Worm (Caenorhabditis elegans): Measurements from ENCODE around the gene F31F6.3.

The F31F6.3 gene

DNA sequence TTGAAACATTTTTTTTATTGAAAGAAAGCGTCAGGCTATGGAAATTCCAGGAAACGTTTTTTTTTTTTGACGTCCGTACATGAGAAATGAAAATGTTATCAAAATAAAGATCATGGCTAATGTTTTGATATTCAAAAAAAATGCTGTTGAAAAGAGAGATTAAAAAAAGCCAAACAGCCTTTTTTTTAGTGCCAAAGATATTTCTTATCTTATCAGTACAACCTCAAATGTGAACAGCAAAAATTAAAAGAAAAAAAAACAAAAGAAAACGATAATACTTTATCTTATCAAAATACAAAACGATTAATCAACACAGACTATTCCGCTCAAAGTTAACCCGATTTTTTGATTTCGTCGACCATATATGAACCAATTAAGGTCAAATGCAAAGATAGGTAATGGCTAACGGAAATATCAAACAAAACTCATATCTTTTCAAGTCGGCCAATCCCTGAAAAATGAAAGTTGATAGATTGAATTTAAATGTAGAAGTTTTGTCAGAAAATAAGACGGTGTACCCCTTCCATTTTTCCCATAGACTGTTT lies 34.7 kb upstream of the F31F6.3 start:
- TF ChIP-seq sem-2 (GFP tag; optimal IDR thresholded peaks at IDR 0.05) (no peak), nhr-76 (tag; optimal IDR thresholded peaks at IDR 0.05) (no peak), ceh-39 (tag; optimal IDR thresholded peaks at IDR 0.05) (no peak), mab-5 (tag; optimal IDR thresholded peaks at IDR 0.05) (no peak), ztf-11 (tag; optimal IDR thresholded peaks at IDR 0.05) (no peak), unc-62 (GFP tag; optimal IDR thresholded peaks at IDR 0.05) (no peak), blmp-1 (tag; optimal IDR thresholded peaks at IDR 0.05) (no peak), ces-1 (GFP tag; optimal IDR thresholded peaks at IDR 0.05) (no peak), ceh-83 (GFP tag; optimal IDR thresholded peaks at IDR 0.05) (no peak), elt-3 (tag; optimal IDR thresholded peaks at IDR 0.05) (no peak), tbx-8 (GFP tag; optimal IDR thresholded peaks at IDR 0.05) (no peak), zip-8 (tag; optimal IDR thresholded peaks at IDR 0.05) (no peak), flh-1 (GFP tag; optimal IDR thresholded peaks at IDR 0.05) (no peak), ham-2 (GFP tag; optimal IDR thresholded peaks at IDR 0.05) (no peak), pha-4 (tag; optimal IDR thresholded peaks at IDR 0.05) (no peak), snpc-4 (tag; optimal IDR thresholded peaks at IDR 0.05) (no peak), cnd-1 (tag; optimal IDR thresholded peaks at IDR 0.05) (no peak), bed-3 (GFP tag; optimal IDR thresholded peaks at IDR 0.05) (no peak)

DNA sequence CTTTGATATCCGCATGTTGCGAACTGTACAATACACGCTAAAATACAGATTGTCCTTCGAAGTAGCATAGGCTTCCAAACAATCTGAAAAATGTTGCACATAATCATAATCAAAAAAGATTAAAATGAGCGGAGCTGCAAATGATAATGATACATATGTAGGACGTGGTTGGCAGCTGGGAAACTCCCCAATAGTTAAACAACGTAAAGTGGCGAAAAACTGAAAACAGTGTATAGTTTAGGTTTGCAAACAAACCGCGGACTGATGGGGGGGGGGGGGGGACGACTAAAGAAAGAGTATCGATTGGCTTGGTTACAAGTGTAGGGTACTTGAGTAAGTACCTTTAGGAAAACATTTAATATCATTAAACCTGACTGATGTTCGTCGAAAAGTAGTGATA lies 32.5 kb upstream of the F31F6.3 start, which contains the start of gene hex-5:
TSS of gene hex-5 (minus strand) at position 101 of the 400 bp plus-strand sequence.
- no peak for TF ChIP-seq snpc-4 (tag; optimal IDR thresholded peaks at IDR 0.05)
- TF ChIP-seq zip-8 (tag; optimal IDR thresholded peaks at IDR 0.05) = no peak
- no peak for TF ChIP-seq mls-2 (tag; optimal IDR thresholded peaks at IDR 0.05)

DNA sequence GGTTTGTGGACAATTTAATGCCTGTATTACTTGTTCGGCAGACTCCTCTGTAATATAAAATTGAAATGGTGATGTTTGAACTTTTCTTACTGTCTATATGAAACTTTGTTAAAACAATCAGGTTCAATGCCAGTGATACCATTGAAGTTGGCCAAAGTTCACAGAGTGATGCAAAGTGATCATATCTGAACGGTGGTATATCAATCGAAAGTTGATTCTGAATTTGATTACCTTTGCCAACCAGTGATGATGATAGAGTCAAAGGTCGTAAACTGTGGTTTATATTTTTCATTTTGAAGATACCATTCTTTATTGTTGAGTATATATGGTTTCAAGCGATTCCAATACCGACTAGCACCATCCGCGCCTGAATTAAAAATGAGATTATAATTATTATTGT lies 30.8 kb upstream of the F31F6.3 start:
- TF ChIP-seq sem-2 (GFP tag; optimal IDR thresholded peaks at IDR 0.05) = no peak
- no peak for TF ChIP-seq ceh-83 (GFP tag; optimal IDR thresholded peaks at IDR 0.05)

DNA sequence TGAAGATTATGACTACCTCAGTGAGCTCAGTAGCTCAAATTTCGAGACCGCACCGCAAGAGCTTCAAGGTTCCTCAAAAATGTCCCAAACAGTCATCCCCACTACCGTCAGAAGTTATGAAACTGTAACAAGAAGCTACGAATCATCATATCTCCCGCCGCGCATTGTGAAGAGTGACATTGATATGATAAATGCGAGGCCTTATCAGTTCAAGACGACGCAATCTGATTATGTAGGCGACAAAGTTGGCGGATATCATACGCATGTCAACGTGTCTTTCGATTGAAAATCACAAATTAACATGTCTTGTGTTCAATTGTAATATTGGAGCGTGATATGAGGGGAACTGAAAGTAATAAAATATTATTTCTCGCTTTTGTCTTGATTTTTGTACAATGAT lies 27.8 kb upstream of the F31F6.3 start:
- TF ChIP-seq snpc-4 (tag; optimal IDR thresholded peaks at IDR 0.05) (no peak), elt-1 (tag; optimal IDR thresholded peaks at IDR 0.05; ENCODE audit: borderline replicate concordance, insufficient read depth) (no peak), unc-62 (GFP tag; optimal IDR thresholded peaks at IDR 0.05) (no peak), blmp-1 (tag; optimal IDR thresholded peaks at IDR 0.05) (no peak), elt-3 (tag; optimal IDR thresholded peaks at IDR 0.05) (peak; percentile 59), unc-39 (tag; optimal IDR thresholded peaks at IDR 0.05) (no peak), lsy-2 (tag; optimal IDR thresholded peaks at IDR 0.05) (no peak)

DNA sequence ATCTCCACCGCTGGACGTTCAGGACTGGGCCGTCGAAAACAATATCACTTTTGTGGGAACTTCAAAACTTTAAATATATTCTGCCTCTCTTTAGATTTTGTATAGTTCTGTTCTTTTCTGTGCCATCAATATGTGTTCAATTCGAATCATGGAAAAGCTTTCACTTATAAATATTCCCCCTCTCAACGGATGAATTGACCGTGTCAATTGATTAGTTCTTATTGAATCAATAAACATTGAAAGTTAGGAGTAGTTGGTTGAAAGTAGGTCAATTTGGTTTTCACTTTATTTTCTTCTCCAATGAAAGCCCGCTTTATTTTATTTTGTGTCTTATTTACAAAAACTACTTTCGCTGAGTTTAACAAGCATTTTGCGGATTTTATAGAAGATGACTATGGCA lies 25.5 kb upstream of the F31F6.3 start, which contains the start of gene lips-8:
TSS of gene lips-8 (plus strand) at position 301 of the 400 bp plus-strand sequence.
- TF ChIP-seq nhr-76 (tag; optimal IDR thresholded peaks at IDR 0.05) (no peak), lin-32 (GFP tag; optimal IDR thresholded peaks at IDR 0.05) (no peak), ceh-83 (GFP tag; optimal IDR thresholded peaks at IDR 0.05) (no peak), elt-1 (tag; optimal IDR thresholded peaks at IDR 0.05; ENCODE audit: borderline replicate concordance, insufficient read depth) (no peak), ztf-11 (tag; optimal IDR thresholded peaks at IDR 0.05) (no peak), hlh-1 (tag; optimal IDR thresholded peaks at IDR 0.05) (no peak), lin-13 (tag; optimal IDR thresholded peaks at IDR 0.05) (no peak), snpc-4 (tag; optimal IDR thresholded peaks at IDR 0.05) (no peak), flh-1 (GFP tag; optimal IDR thresholded peaks at IDR 0.05) (no peak), nhr-237 (tag; optimal IDR thresholded peaks at IDR 0.05) (no peak), unc-39 (tag; optimal IDR thresholded peaks at IDR 0.05) (no peak), ces-1 (GFP tag; optimal IDR thresholded peaks at IDR 0.05) (no peak), ceh-43 (GFP tag; optimal IDR thresholded peaks at IDR 0.05) (no peak), M03D4.4 (tag; optimal IDR thresholded peaks at IDR 0.05) (no peak)

DNA sequence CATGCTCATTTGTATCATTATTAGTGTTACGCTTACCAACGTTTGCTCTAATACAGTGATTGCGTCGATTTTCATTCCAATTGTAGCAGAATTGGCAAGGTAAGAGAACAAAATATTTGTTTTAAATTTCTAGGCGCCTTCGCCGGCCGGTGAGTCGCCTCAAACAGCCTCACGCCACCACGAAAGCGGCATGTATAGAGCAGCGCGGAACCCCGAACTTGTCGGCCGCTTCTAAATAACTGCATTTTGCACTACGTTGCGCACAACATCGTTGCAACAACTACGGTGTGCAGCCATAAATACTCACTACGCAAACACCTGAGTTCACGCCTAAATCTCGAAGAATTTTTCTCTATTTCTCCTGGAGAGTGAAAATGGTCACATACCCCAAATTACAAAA lies 24.5 kb upstream of the F31F6.3 start:
- TF ChIP-seq unc-120 (tag; optimal IDR thresholded peaks at IDR 0.05; ENCODE audit: poor library complexity, severe bottlenecking) (no peak), lsy-2 (tag; optimal IDR thresholded peaks at IDR 0.05) (no peak), flh-1 (GFP tag; optimal IDR thresholded peaks at IDR 0.05) (no peak), unc-62 (GFP tag; optimal IDR thresholded peaks at IDR 0.05) (no peak), ceh-39 (tag; optimal IDR thresholded peaks at IDR 0.05) (no peak), ceh-83 (GFP tag; optimal IDR thresholded peaks at IDR 0.05) (no peak), M03D4.4 (tag; optimal IDR thresholded peaks at IDR 0.05) (no peak), lin-13 (tag; optimal IDR thresholded peaks at IDR 0.05) (no peak), ztf-11 (tag; optimal IDR thresholded peaks at IDR 0.05) (no peak)

Measured in whole organism, mixed stage, embryonic.